Worm (Caenorhabditis elegans) whole organism, late embryonic: ENCODE results near the gene Y17G7B.12.

ENCODE experiments used
- C08G9.2 ChIP-seq: sonication (generic microtip); optimal IDR thresholded peaks from 2 replicates; lab custom pipeline; 2016; ENCODE audit warnings: mild to moderate bottlenecking, missing genetic modification characterization, moderate library complexity, missing compliant biosample characterization
- C38D4.7 ChIP-seq: fragments of 200-800 bp; sonication (Bioruptor generic); optimal IDR thresholded peaks from 2 replicates; lab custom pipeline; 2018; ENCODE audit warnings: mild to moderate bottlenecking, missing genetic modification characterization, moderate library complexity, missing compliant biosample characterization
- T23F11.4 ChIP-seq: fragments of 200-800 bp; sonication (Bioruptor generic); optimal IDR thresholded peaks from 2 replicates; lab custom pipeline; 2018; ENCODE audit warnings: mild to moderate bottlenecking, missing genetic modification characterization, missing compliant biosample characterization
- ama-1 ChIP-seq: fragments of 150-350 bp; optimal IDR thresholded peaks from 2 replicates; lab custom pipeline; 2014
- ceh-14 ChIP-seq: sonication (generic microtip); optimal IDR thresholded peaks from 2 replicates; lab custom pipeline; 2016; ENCODE audit warnings: missing genotype, missing genetic modification characterization, missing compliant biosample characterization
- ceh-31 ChIP-seq: sonication (generic microtip); optimal IDR thresholded peaks from 2 replicates; lab custom pipeline; 2016; ENCODE audit warnings: missing genetic modification characterization, missing compliant biosample characterization
- che-1 ChIP-seq: sonication (generic microtip); optimal IDR thresholded peaks from 2 replicates; lab custom pipeline; 2016; ENCODE audit warnings: mild to moderate bottlenecking, missing genetic modification characterization, missing compliant biosample characterization
- elt-2 ChIP-seq: sonication (generic microtip); optimal IDR thresholded peaks from 2 replicates; lab custom pipeline; 2016; ENCODE audit warnings: missing genetic modification reagents, missing genetic modification characterization, missing compliant biosample characterization
- elt-4 ChIP-seq: sonication (generic microtip); optimal IDR thresholded peaks from 2 replicates; lab custom pipeline; 2016; ENCODE audit warnings: missing genetic modification characterization, missing compliant biosample characterization
- ets-4 ChIP-seq: sonication (generic microtip); optimal IDR thresholded peaks from 2 replicates; lab custom pipeline; 2016; ENCODE audit warnings: missing genetic modification characterization, missing compliant biosample characterization
- fkh-6 ChIP-seq: sonication (generic microtip); optimal IDR thresholded peaks from 2 replicates; lab custom pipeline; 2016; ENCODE audit warnings: missing genetic modification characterization, missing compliant biosample characterization
- gmeb-2 ChIP-seq: sonication (generic microtip); optimal IDR thresholded peaks from 2 replicates; lab custom pipeline; 2016; ENCODE audit warnings: missing genetic modification characterization, inconsistent platforms, missing compliant biosample characterization
- hlh-15 ChIP-seq: sonication (generic microtip); optimal IDR thresholded peaks from 2 replicates; lab custom pipeline; 2016; ENCODE audit warnings: missing genetic modification characterization, missing compliant biosample characterization
- hlh-30 ChIP-seq: sonication (generic microtip); optimal IDR thresholded peaks from 2 replicates; lab custom pipeline; 2017; ENCODE audit warnings: antibody characterized with exemption, missing genetic modification characterization, missing compliant biosample characterization; ENCODE audit not compliant: insufficient read depth
- hlh-6 ChIP-seq: sonication (generic microtip); optimal IDR thresholded peaks from 2 replicates; lab custom pipeline; 2016; ENCODE audit warnings: missing genotype, missing genetic modification characterization, missing compliant biosample characterization
- hlh-8 ChIP-seq: sonication (generic microtip); optimal IDR thresholded peaks from 2 replicates; lab custom pipeline; 2016; ENCODE audit warnings: missing genotype, missing genetic modification characterization, missing compliant biosample characterization
- lim-6 ChIP-seq: sonication (generic microtip); optimal IDR thresholded peaks from 2 replicates; lab custom pipeline; 2016; ENCODE audit warnings: missing genetic modification characterization, missing compliant biosample characterization
- nfya-1 ChIP-seq: sonication (generic microtip); optimal IDR thresholded peaks from 2 replicates; lab custom pipeline; 2017; ENCODE audit warnings: missing genetic modification characterization, mild to moderate bottlenecking, missing compliant biosample characterization, antibody characterized with exemption, moderate library complexity
- nhr-232 ChIP-seq: sonication (generic microtip); optimal IDR thresholded peaks from 2 replicates; lab custom pipeline; 2016; ENCODE audit warnings: missing genetic modification characterization, missing compliant biosample characterization
- pat-9 ChIP-seq: fragments of 200-800 bp; sonication (Bioruptor generic); optimal IDR thresholded peaks from 2 replicates; lab custom pipeline; 2018; ENCODE audit warnings: mild to moderate bottlenecking, missing genetic modification characterization, moderate library complexity, missing compliant biosample characterization
- pha-4 ChIP-seq: fragments of 150-350 bp; optimal IDR thresholded peaks from 2 replicates; lab custom pipeline; 2018; ENCODE audit warnings: missing biosample characterization, missing genetic modification reagents, missing genetic modification characterization
- pros-1 ChIP-seq: fragments of 150-350 bp; optimal IDR thresholded peaks from 2 replicates; lab custom pipeline; 2014; ENCODE audit warnings: missing biosample characterization, missing genetic modification reagents, missing genetic modification characterization
- sdc-2 ChIP-seq: sonication (generic microtip); optimal IDR thresholded peaks from 2 replicates; lab custom pipeline; 2016; ENCODE audit warnings: missing genotype, missing genetic modification characterization, missing compliant biosample characterization
- sox-4 ChIP-seq: sonication (generic microtip); optimal IDR thresholded peaks from 2 replicates; lab custom pipeline; 2017; ENCODE audit warnings: mild to moderate bottlenecking, missing genetic modification characterization, inconsistent platforms, missing compliant biosample characterization
- tbx-2 ChIP-seq: sonication (generic microtip); optimal IDR thresholded peaks from 2 replicates; lab custom pipeline; 2016; ENCODE audit warnings: missing genetic modification characterization, missing compliant biosample characterization
- tbx-7 ChIP-seq: sonication (generic microtip); optimal IDR thresholded peaks from 2 replicates; lab custom pipeline; 2016; ENCODE audit warnings: missing genotype, missing genetic modification characterization, missing compliant biosample characterization
- unc-3 ChIP-seq, 2 experiments: fragments of 200-800 bp in 1 of 2; sonication (Bioruptor generic) in 1 of 2; sonication (generic microtip) in 1 of 2; conservative IDR thresholded peaks in 1 of 2; optimal IDR thresholded peaks in 1 of 2; 2 replicates each; pipeline versions ENCODE4 v1.3.6 to Lab custom; 2016 to 2022; ENCODE audit warnings: missing compliant biosample characterization in 2 of 2, missing genetic modification characterization in 2 of 2, missing genetic modification reagents in 1 of 2
- unc-55 ChIP-seq: sonication (generic microtip); optimal IDR thresholded peaks from 2 replicates; lab custom pipeline; 2017; ENCODE audit warnings: missing biosample characterization, missing genetic modification reagents, missing genetic modification characterization
- ztf-16 ChIP-seq: sonication (generic microtip); optimal IDR thresholded peaks from 2 replicates; lab custom pipeline; 2017; ENCODE audit warnings: missing genetic modification characterization, missing compliant biosample characterization

The Y17G7B.12 gene

ce11 chrII:12023315-12023878 is at the start of gene Y17G7B.12:
Y17G7B.12 (plus strand) TSS chrII:12023861.
- TF ChIP-seq pha-4 (no peak), hlh-30 (tag; lab: Kevin White, UChicago) (peak; percentile 28), pat-9 (tag; lab: Kevin White, UChicago) (no peak), pros-1 (tag; lab: Kevin White, UChicago) (no peak), nfya-1 (tag; lab: Kevin White, UChicago) (no peak)

DNA sequence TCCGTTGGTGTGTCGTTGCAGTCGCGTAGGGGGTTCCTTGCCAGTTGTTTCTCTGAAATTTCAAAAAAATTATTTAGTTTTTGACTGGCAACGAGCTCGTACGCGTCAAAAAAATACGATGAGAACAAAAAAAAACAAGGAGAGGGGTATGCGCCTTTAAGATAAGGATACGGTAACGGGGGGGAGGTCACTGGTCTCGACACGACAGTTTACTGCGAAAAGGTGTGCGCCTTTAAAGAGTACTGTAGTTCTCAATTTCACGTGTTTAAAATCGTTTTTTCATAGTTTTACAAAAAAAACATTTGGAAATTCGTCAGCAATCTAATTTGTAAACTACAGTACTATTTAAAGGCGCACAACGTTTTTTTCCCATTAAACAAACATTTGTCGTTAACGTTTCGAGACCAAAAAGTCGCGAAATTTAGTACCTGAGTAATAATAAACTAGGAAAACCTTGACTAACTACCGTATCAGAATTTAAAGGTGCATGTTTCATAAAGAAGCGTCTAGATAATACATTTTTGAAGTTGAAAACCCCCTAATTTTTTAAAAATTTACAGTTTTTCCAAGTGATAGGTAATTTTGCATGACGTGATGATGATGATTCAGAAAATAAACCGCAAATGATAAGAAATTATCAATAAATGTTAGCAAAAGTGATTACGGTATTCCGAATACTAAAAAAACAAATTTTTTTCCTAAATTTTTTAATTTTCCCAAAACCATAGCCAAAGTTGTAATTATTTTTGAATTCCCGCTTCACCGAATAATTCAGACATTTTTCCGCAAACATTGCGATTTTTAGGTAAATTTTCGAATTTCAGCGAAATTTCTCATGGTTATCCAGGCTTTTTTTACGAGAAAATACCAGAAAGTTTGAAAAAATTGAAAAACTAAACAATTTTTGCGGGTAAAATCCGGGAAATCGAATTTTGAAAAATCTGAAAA is 49.3 kb upstream of the Y17G7B.12 start:
- TF ChIP-seq che-1 (tag; lab: Kevin White, UChicago), result no peak
- TF ChIP-seq nfya-1 (tag; lab: Kevin White, UChicago), result peak; percentile 4
- peak; percentile 67 for TF ChIP-seq gmeb-2
- no peak for TF ChIP-seq elt-4 (tag; lab: Kevin White, UChicago)
- TF ChIP-seq ama-1 (lab: Kevin White, UChicago), result peak; percentile 79
- no peak for TF ChIP-seq ceh-14
- TF ChIP-seq elt-2 (tag; lab: Kevin White, UChicago), result peak; percentile 23
- peak; percentile 25 for TF ChIP-seq C38D4.7 (GFP tag; lab: Kevin White, UChicago)
- TF ChIP-seq, all 69 proteins: peak for 5

DNA sequence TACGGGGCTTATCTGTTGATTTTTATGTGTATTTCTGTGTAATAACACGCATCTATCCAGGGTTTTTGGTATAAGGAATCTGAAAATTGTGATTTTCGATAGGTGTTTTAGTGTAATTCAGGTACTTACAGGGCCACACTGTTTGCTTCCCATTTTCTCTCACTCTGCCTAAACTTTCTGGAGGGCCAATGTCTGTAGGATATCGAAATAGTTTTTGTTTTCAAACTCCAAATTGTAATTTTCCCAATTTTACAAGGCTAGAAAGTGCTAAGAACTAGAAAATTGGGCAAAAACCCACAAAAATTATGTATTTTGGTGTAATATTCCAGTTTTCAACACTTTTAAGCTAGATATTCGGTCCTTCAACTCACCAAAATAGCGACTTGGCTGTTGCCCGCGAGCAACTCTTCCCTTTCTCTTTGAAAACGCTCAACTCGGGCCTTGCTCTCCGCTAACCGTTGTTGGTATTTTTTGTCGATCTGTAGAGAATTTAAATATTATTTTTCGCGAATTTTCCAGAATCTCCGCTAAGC is 46.9 kb upstream of the Y17G7B.12 start:
- TF ChIP-seq nhr-232 (tag; lab: Kevin White, UChicago) (no peak), T23F11.4 (GFP tag; lab: Kevin White, UChicago) (no peak), ztf-16 (tag; lab: Kevin White, UChicago) (no peak), tbx-2 (no peak), elt-2 (tag; lab: Kevin White, UChicago) (no peak), elt-4 (tag; lab: Kevin White, UChicago) (no peak), hlh-8 (no peak), tbx-7 (tag; lab: Kevin White, UChicago) (no peak), hlh-15 (tag; lab: Kevin White, UChicago) (no peak), fkh-6 (tag; lab: Kevin White, UChicago) (no peak), ets-4 (no peak), unc-3 (GFP tag; conservative IDR thresholded peaks at IDR 0.05; lab: Robert Waterston, UW) (no peak), unc-3 (tag; optimal IDR thresholded peaks at IDR 0.05; lab: Kevin White, UChicago) (no peak), lim-6 (tag; lab: Kevin White, UChicago) (no peak), unc-55 (no peak), sox-4 (tag; lab: Kevin White, UChicago) (no peak)

DNA sequence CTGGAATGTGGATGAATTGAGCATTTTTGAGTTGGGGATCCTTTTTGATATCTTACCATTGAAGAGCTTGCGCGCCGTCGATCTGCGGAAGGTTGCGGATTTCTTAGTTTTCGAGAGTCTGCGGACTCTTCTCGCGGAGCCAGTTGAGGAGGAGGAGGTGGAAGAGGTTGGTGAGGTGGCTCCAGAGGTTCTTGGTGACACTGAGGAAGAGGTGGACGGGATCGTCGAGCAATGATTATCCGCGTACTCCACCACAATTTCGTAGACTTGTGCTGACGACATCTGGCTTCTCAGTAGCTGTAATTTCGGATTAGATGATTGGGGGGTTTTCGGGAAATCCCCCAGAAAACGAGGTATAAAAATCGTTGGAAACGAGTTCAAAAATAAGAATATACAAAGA is 46.3 kb upstream of the Y17G7B.12 start, which contains the start of gene Y17G7B.21:
TSS of gene Y17G7B.21 (minus strand) at position 299 of the 400 bp plus-strand sequence.
- TF ChIP-seq hlh-6, result peak; percentile 23
- peak; percentile 33 for TF ChIP-seq C08G9.2 (tag; lab: Kevin White, UChicago)
- no peak for TF ChIP-seq nfya-1 (tag; lab: Kevin White, UChicago)
- TF ChIP-seq sdc-2, result no peak
- peak; percentile 73 for TF ChIP-seq ama-1 (lab: Kevin White, UChicago)

DNA sequence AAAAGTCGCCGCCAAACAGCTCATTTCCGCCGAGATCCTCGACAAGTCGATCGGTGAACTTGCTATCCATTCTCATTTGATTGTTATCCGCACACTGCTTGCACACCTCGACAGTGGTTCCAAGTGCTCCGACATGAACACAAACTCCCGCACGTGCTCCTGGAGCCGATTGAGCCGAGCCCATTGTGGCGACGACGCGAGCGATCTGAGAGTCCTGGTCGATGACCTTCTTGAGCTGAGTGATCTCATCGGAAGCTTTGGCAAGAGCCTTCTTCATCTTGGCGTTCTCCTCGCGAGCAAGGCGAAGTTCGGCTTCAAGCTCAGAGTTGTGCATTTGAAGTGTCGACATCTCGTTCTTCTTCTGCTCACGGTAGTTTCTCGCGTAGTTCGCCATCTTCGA is 45.2 kb upstream of the Y17G7B.12 start:
- TF ChIP-seq ceh-31 (tag; lab: Kevin White, UChicago), result no peak
